Worm (Caenorhabditis elegans) whole organism, L4/young adult: ENCODE results near the gene fbxb-95.

Source experiments
- W03F9.2 ChIP-seq: fragments of 150-350 bp; optimal IDR thresholded peaks from 2 replicates; lab custom pipeline; 2014; ENCODE audit warnings: missing biosample characterization, missing genetic modification characterization
- him-1 ChIP-seq: sonication (generic microtip); optimal IDR thresholded peaks from 2 replicates; lab custom pipeline; 2016; ENCODE audit warnings: missing genotype, missing genetic modification reagents, missing genetic modification characterization, missing compliant biosample characterization

ce11 chrII:1848109-1848508 lies 6.1 kb upstream of the fbxb-95 start, which contains the start of gene fbxb-97:
- TF ChIP-seq him-1 (tag; lab: Kevin White, UChicago) (no peak), W03F9.2 (no peak)
